Worm (Caenorhabditis elegans) whole organism, mixed stage, embryonic: Measurements from ENCODE around the gene F57A10.4.

ENCODE experiments used
- M03D4.4 ChIP-seq: sonication (generic microtip); optimal IDR thresholded peaks from 2 replicates; lab custom pipeline; 2017; ENCODE audit warnings: mild to moderate bottlenecking, missing genetic modification characterization, missing compliant biosample characterization
- bed-3 ChIP-seq: fragments of 200-800 bp; sonication (Bioruptor generic); optimal IDR thresholded peaks from 3 replicates; lab custom pipeline; 2018; ENCODE audit warnings: mild to moderate bottlenecking, missing genetic modification characterization, moderate library complexity, missing compliant biosample characterization
- ces-1 ChIP-seq: fragments of 150-350 bp; optimal IDR thresholded peaks from 2 replicates; lab custom pipeline; 2014; ENCODE audit warnings: missing biosample characterization, missing genetic modification reagents, missing genetic modification characterization
- lin-13 ChIP-seq: fragments of 150-350 bp; optimal IDR thresholded peaks from 2 replicates; lab custom pipeline; 2014; ENCODE audit warnings: missing biosample characterization, missing genetic modification characterization
- lsy-2 ChIP-seq: fragments of 150-350 bp; optimal IDR thresholded peaks from 2 replicates; lab custom pipeline; 2014; ENCODE audit warnings: missing biosample characterization, missing genetic modification characterization
- mep-1 ChIP-seq: fragments of 150-350 bp; optimal IDR thresholded peaks from 2 replicates; lab custom pipeline; 2017; ENCODE audit warnings: missing biosample characterization, missing genetic modification reagents, missing genetic modification characterization, inconsistent platforms
- nhr-12 ChIP-seq: fragments of 150-350 bp; optimal IDR thresholded peaks from 2 replicates; lab custom pipeline; 2014; ENCODE audit warnings: missing biosample characterization, missing genetic modification characterization
- pha-4 ChIP-seq: fragments of 150-350 bp; optimal IDR thresholded peaks from 2 replicates; lab custom pipeline; 2018; ENCODE audit warnings: missing biosample characterization, missing genetic modification reagents, missing genetic modification characterization
- sem-2 ChIP-seq: fragments of 200-800 bp; sonication (Bioruptor generic); optimal IDR thresholded peaks from 2 replicates; lab custom pipeline; 2018; ENCODE audit warnings: mild to moderate bottlenecking, missing genetic modification characterization, missing compliant biosample characterization
- ztf-11 ChIP-seq: fragments of 150-350 bp; optimal IDR thresholded peaks from 2 replicates; lab custom pipeline; 2014; ENCODE audit warnings: missing biosample characterization, missing genetic modification characterization

DNA sequence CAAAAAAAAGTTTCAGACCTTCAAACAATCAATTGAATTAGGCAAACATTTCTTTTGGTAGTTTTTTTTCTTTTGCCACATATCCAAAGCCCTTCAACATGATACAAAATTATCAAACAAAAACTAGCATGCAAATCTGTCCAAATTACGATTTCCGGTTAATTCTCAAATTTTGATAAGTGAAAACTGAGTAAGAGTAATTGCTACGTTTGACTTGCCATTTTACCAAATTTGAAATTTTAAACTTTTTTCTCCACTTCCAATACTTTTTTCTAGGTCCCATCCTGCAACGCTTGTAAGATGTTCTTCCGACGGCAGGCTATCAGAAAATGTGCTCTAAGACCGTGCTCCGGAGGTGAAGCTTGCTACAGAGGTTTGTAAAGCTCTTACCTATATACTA, 26.8 kb downstream of the F57A10.4 start, which contains the start of gene nhr-223:
- TF ChIP-seq pha-4 (tag; lab: Kevin White, UChicago) = no peak
- TF ChIP-seq M03D4.4 = no peak
- no peak for TF ChIP-seq sem-2 (GFP tag; lab: Kevin White, UChicago)
- TF ChIP-seq ces-1 (GFP tag; lab: Kevin White, UChicago) = no peak
- TF ChIP-seq ztf-11 = no peak
- TF ChIP-seq nhr-12 (tag; lab: Kevin White, UChicago) = no peak
- no peak for TF ChIP-seq lin-13 (tag; lab: Kevin White, UChicago)
- TF ChIP-seq lsy-2 (tag; lab: Kevin White, UChicago) = no peak
- TF ChIP-seq bed-3 = no peak
- TF ChIP-seq mep-1 = no peak
